Worm (Caenorhabditis elegans) whole organism, mixed stage, embryonic: ENCODE results near the gene E02H1.6.

Experiments
- blmp-1 ChIP-seq: fragments of 150-350 bp; optimal IDR thresholded peaks from 2 replicates; lab custom pipeline; 2014; ENCODE audit warnings: missing biosample characterization, missing genetic modification characterization
- elt-1 ChIP-seq: sonication (generic microtip); optimal IDR thresholded peaks from 2 replicates; lab custom pipeline; 2017; ENCODE audit warnings: missing genetic modification characterization, mild to moderate bottlenecking, missing compliant biosample characterization, antibody characterized with exemption, moderate library complexity, borderline replicate concordance; ENCODE audit not compliant: insufficient read depth
- mls-2 ChIP-seq: sonication (generic microtip); optimal IDR thresholded peaks from 2 replicates; lab custom pipeline; 2016; ENCODE audit warnings: mild to moderate bottlenecking, missing genetic modification characterization, moderate library complexity, missing compliant biosample characterization

DNA sequence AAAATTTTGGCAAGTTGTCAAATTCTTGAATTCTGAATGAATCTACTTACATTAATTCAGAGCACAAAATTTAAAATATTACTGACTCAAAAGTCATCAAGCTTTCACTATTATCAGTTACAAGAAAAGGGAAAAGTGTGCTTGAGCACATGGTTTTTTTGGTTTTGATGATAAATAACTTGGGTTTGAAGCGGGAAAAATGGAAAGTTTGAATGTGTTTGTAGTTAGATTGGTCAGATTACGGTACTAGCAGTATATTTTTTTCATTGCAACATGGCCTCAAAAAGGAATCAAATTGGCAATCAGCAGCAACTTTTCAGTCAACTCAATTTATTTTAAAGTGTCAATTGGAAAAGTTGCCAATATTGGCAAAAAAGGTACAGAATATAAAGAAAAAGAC is 8.2 kb downstream of the E02H1.6 start:
- no peak for TF ChIP-seq blmp-1 (tag; lab: Kevin White, UChicago)
- no peak for TF ChIP-seq elt-1 (tag; lab: Kevin White, UChicago)
- TF ChIP-seq mls-2: no peak
